Fruit fly (Drosophila melanogaster): ENCODE measurements around the gene Pdk1.

Gene Pdk1

dm6 chr3L:94062-94461, 35.2 kb upstream of the Pdk1 start (continued):
- TF ChIP-seq slou (GFP tag; optimal IDR thresholded peaks at IDR 0.05): no peak
- no peak for TF ChIP-seq B-H1 (GFP tag; IDR thresholded peaks at IDR 0.05)
- TF ChIP-seq Ets65A (GFP tag): peak; percentile 47
- TF ChIP-seq CG7357 (GFP tag; IDR thresholded peaks at IDR 0.05): no peak
- TF ChIP-seq Camta (GFP tag; optimal IDR thresholded peaks at IDR 0.05): peak; percentile 17
- 0 out of 3 replicates have a peak, but pooled peaks have one; percentile 35 for TF ChIP-seq CG2889 (GFP tag; IDR thresholded peaks at IDR 0.05)
- TF ChIP-seq CG4707 (GFP tag; optimal IDR thresholded peaks at IDR 0.05): no peak
- TF ChIP-seq pum (GFP tag; optimal IDR thresholded peaks at IDR 0.05): peak; percentile 35
- no peak for TF ChIP-seq CG18619 (GFP tag; optimal IDR thresholded peaks at IDR 0.05)
- TF ChIP-seq dpn (GFP tag; optimal IDR thresholded peaks at IDR 0.05): peak; percentile 20 to 56
- TF ChIP-seq klu (GFP tag; IDR thresholded peaks at IDR 0.05): no peak
- TF ChIP-seq CG12744 (GFP tag; optimal IDR thresholded peaks at IDR 0.05): no peak
- TF ChIP-seq da (GFP tag; optimal IDR thresholded peaks at IDR 0.05): no peak
- no peak for TF ChIP-seq BEAF-32 (GFP tag; optimal IDR thresholded peaks at IDR 0.05)
- TF ChIP-seq CG17829 (tag; optimal IDR thresholded peaks at IDR 0.05): peak; percentile 17
- TF ChIP-seq CG7987 (GFP tag; optimal IDR thresholded peaks at IDR 0.05): no peak
- no peak for TF ChIP-seq Mad (GFP tag; optimal IDR thresholded peaks at IDR 0.05)
- no peak for TF ChIP-seq CG12071 (GFP tag; optimal IDR thresholded peaks at IDR 0.05)
- TF ChIP-seq Dad (GFP tag; optimal IDR thresholded peaks at IDR 0.05): no peak
- TF ChIP-seq CG11085 (GFP tag; IDR thresholded peaks at IDR 0.05): 0 out of 2 replicates have a peak, but pooled peaks have one; percentile 19
- TF ChIP-seq CG32532 (GFP tag; IDR thresholded peaks at IDR 0.05): peak; percentile 71; the same call in 1 of the 2 replicates
- no peak for TF ChIP-seq Eip74EF (GFP tag; optimal IDR thresholded peaks at IDR 0.05)
- TF ChIP-seq CG7963 (GFP tag; IDR thresholded peaks at IDR 0.05; ENCODE audit: partially characterized antibody): no peak
- peak; percentile 25; the same call in 1 of the 3 replicates for TF ChIP-seq H15 (GFP tag; IDR thresholded peaks at IDR 0.05)
- TF ChIP-seq Sry-δ (GFP tag; optimal IDR thresholded peaks at IDR 0.05): no peak
- no peak for TF ChIP-seq CG2875 (GFP tag; optimal IDR thresholded peaks at IDR 0.05)
- peak in 1 of 2 experiments; percentile 39 for TF ChIP-seq Hr51 (GFP tag; optimal IDR thresholded peaks at IDR 0.05)
- no peak for TF ChIP-seq CG2199 (GFP tag; IDR thresholded peaks at IDR 0.05)
- no peak for TF ChIP-seq CG17385 (GFP tag; optimal IDR thresholded peaks at IDR 0.05)
- TF ChIP-seq PHDP (tag; optimal IDR thresholded peaks at IDR 0.05): peak; percentile 55
- no peak for TF ChIP-seq Kr (GFP tag; optimal IDR thresholded peaks at IDR 0.05)
- TF ChIP-seq CG17359 (tag; optimal IDR thresholded peaks at IDR 0.05): peak; percentile 44
- no peak for TF ChIP-seq Nf-YC (tag; optimal IDR thresholded peaks at IDR 0.05)
- TF ChIP-seq CG12219 (GFP tag; optimal IDR thresholded peaks at IDR 0.05): no peak
- TF ChIP-seq ap (GFP tag; IDR thresholded peaks at IDR 0.05): 0 out of 2 replicates have a peak, but pooled peaks have one; percentile 8
- TF ChIP-seq CG17568 (GFP tag; optimal IDR thresholded peaks at IDR 0.05): no peak
- TF ChIP-seq Trl (optimal IDR thresholded peaks at IDR 0.05): no peak
- peak; percentile 35 for TF ChIP-seq Trl (GFP tag; optimal IDR thresholded peaks at IDR 0.05)
- no peak for TF ChIP-seq CG2129 (GFP tag; IDR thresholded peaks at IDR 0.05; ENCODE audit: partially characterized antibody)
- no peak for TF ChIP-seq lola (GFP tag; optimal IDR thresholded peaks at IDR 0.05)
- TF ChIP-seq CG16863 (GFP tag; optimal IDR thresholded peaks at IDR 0.05): no peak
- peak; percentile 68 for TF ChIP-seq CG18599 (GFP tag; optimal IDR thresholded peaks at IDR 0.05)
- TF ChIP-seq sima (GFP tag; optimal IDR thresholded peaks at IDR 0.05): no peak
- TF ChIP-seq Ada2b (GFP tag; IDR thresholded peaks at IDR 0.05): peak; percentile 18; the same call in 1 of the 2 replicates
- no peak for TF ChIP-seq Usf (GFP tag; optimal IDR thresholded peaks at IDR 0.05)
- peak; percentile 60 for TF ChIP-seq CG6689 (GFP tag; IDR thresholded peaks at IDR 0.05)
- peak; percentile 51; the same call in 1 of the 2 replicates for TF ChIP-seq Awh (GFP tag; IDR thresholded peaks at IDR 0.05)
- TF ChIP-seq CG10979 (tag; optimal IDR thresholded peaks at IDR 0.05): no peak
- TF ChIP-seq CG8089 (GFP tag; optimal IDR thresholded peaks at IDR 0.05): no peak
- TF ChIP-seq CG6272 (GFP tag; IDR thresholded peaks at IDR 0.05): no peak
- TF ChIP-seq sd (tag; optimal IDR thresholded peaks at IDR 0.05): no peak

All from whole organism, embryonic.